Fruit fly (Drosophila melanogaster) whole organism, adult: ENCODE results near the gene CG13694.

ENCODE experiments used
- CG7101 ChIP-seq: fragments of 200-800 bp; sonication (Bioruptor generic); optimal IDR thresholded peaks from 2 replicates; lab custom pipeline; 2018; ENCODE audit warnings: missing biosample characterization, mild to moderate bottlenecking, missing genetic modification characterization, moderate library complexity
- cic ChIP-seq: fragments of 200-800 bp; sonication (Bioruptor generic); optimal IDR thresholded peaks from 2 replicates; lab custom pipeline; 2017; ENCODE audit warnings: missing biosample characterization, mild to moderate bottlenecking, missing genetic modification characterization, moderate library complexity
- kay ChIP-seq: fragments of 200-800 bp; sonication (Bioruptor generic); peaks from one replicate; lab custom pipeline; 2016; ENCODE audit warnings: missing biosample characterization, missing genetic modification characterization, borderline replicate concordance

DNA sequence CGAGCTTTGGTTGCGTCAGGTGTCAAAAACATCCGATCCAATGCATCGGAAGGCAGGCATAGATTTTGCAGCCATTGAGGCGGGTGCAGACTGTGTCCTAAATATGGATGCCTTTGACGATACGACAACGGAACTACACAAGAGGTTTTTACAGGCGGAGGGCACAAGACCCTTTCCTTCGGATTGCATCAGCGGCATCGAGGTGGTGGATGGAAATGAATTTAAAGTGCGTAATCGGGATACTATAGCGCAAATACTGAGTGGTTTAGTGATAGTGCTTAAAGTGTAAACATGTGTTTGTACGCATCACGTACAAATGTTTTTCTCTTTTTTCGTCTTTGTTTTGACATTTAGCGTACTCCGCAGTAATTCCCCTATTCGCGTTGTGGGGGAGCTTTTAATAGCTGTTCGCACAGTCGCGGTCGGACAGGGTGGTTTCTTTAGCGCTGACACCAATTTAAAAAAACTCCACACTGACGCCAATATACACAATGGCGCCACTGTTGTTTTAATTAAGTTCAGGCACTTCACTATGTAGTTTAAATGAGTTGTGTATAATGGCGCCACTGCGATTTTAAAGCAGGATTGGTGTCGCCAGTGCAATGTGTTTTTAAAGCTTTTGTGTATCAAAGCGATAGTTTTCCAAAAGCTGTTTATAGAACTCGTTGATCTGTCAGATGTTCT lies 43.4 kb downstream of the CG13694 start:
- TF ChIP-seq cic (GFP tag; lab: Kevin White, UChicago) (peak; percentile 69), CG7101 (tag; lab: Kevin White, UChicago) (peak; percentile 65), kay (GFP tag; lab: Kevin White, UChicago) (peak; percentile 81)
